Worm (Caenorhabditis elegans) whole organism, young adult: ENCODE results near the gene slc-17.5.

ENCODE experiments used
- attf-3 ChIP-seq: fragments of 200-800 bp; sonication (Bioruptor generic); conservative IDR thresholded peaks from 2 replicates; pipeline ENCODE4 v1.3.6; 2022; ENCODE audit warnings: missing genetic modification reagents, missing genetic modification characterization, missing compliant biosample characterization
- egrh-3 ChIP-seq: fragments of 200-800 bp; sonication (Bioruptor generic); IDR thresholded peaks from 2 replicates; pipeline ENCODE4 v1.3.6; 2022; ENCODE audit warnings: missing genetic modification reagents, missing genetic modification characterization, missing compliant biosample characterization
- tlf-1 ChIP-seq: fragments of 200-800 bp; sonication (Bioruptor generic); optimal IDR thresholded peaks from 2 replicates; lab custom pipeline; 2018; ENCODE audit warnings: mild to moderate bottlenecking, missing genetic modification characterization, missing compliant biosample characterization

- TF ChIP-seq tlf-1, result no peak
- TF ChIP-seq attf-3, result no peak
- no peak for TF ChIP-seq egrh-3 (GFP tag; lab: Robert Waterston, UW)
These were observed 3.6 kb upstream of the slc-17.5 start for ce11 chrV:8288125-8288806.
